Fruit fly (Drosophila melanogaster) whole organism, embryonic: ENCODE results near the gene CG46311.
A peak's percentile ranks its signal among the peaks of the same experiment; 100 is the strongest.

Experiments used
- Bteb2 ChIP-seq: fragments of 200-800 bp; sonication (Bioruptor generic); optimal IDR thresholded peaks from 2 replicates; lab custom pipeline; 2016; ENCODE audit warnings: missing biosample characterization, missing genetic modification characterization
- CG11696 ChIP-seq: fragments of 200-800 bp; sonication (Bioruptor generic); IDR thresholded peaks from 2 replicates; pipeline ENCODE4 v1.3.6; 2022; ENCODE audit warnings: missing biosample characterization, missing genetic modification characterization
- CG12155 ChIP-seq: fragments of 200-800 bp; sonication (Bioruptor generic); optimal IDR thresholded peaks from 3 replicates; lab custom pipeline; 2016; ENCODE audit warnings: missing biosample characterization, missing genetic modification characterization
- CG14441 ChIP-seq: fragments of 200-800 bp; sonication (Bioruptor generic); IDR thresholded peaks from 2 replicates; pipeline ENCODE4 v1.3.6; 2022; ENCODE audit warnings: missing biosample characterization, missing genetic modification characterization
- CG17361 ChIP-seq: fragments of 200-800 bp; sonication (Bioruptor generic); IDR thresholded peaks from 3 replicates; pipeline ENCODE4 v1.3.6; 2022; ENCODE audit warnings: missing biosample characterization, missing genetic modification characterization
- CG17385 ChIP-seq: fragments of 200-800 bp; sonication (Bioruptor generic); optimal IDR thresholded peaks from 3 replicates; lab custom pipeline; 2018; ENCODE audit warnings: missing biosample characterization, mild to moderate bottlenecking, missing genetic modification characterization
- CG17912 ChIP-seq: fragments of 200-800 bp; sonication (Bioruptor generic); optimal IDR thresholded peaks from 2 replicates; lab custom pipeline; 2018; ENCODE audit warnings: missing biosample characterization, mild to moderate bottlenecking, missing genetic modification characterization
- CG32767 ChIP-seq: fragments of 200-800 bp; sonication (Bioruptor generic); IDR thresholded peaks from 2 replicates; pipeline ENCODE4 v1.3.6; 2022; ENCODE audit warnings: missing biosample characterization, missing genetic modification characterization
- CG32772 ChIP-seq: fragments of 200-800 bp; sonication (Bioruptor generic); IDR thresholded peaks from 2 replicates; pipeline ENCODE4 v1.3.6; 2022; ENCODE audit warnings: missing biosample characterization, missing genetic modification characterization
- CG33213 ChIP-seq: fragments of 200-800 bp; sonication (Bioruptor generic); optimal IDR thresholded peaks from 3 replicates; lab custom pipeline; 2016; ENCODE audit warnings: missing biosample characterization, missing genetic modification characterization
- CG34224 ChIP-seq: fragments of 200-800 bp; sonication (Bioruptor generic); IDR thresholded peaks from 3 replicates; pipeline ENCODE4 v1.3.6; 2022; ENCODE audit warnings: missing biosample characterization, missing genetic modification characterization; ENCODE audit not compliant: partially characterized antibody
- CG4360 ChIP-seq: fragments of 200-800 bp; sonication (Bioruptor generic); IDR thresholded peaks from 2 replicates; pipeline ENCODE4 v1.3.6; 2022; ENCODE audit warnings: missing biosample characterization, missing genetic modification characterization
- CG7928 ChIP-seq: fragments of 200-800 bp; sonication (Bioruptor generic); optimal IDR thresholded peaks from 2 replicates; lab custom pipeline; 2017; ENCODE audit warnings: missing biosample characterization, mild to moderate bottlenecking, missing genetic modification characterization
- CG8359 ChIP-seq: fragments of 200-800 bp; sonication (Bioruptor generic); optimal IDR thresholded peaks from 2 replicates; lab custom pipeline; 2017; ENCODE audit warnings: missing biosample characterization, mild to moderate bottlenecking, missing genetic modification characterization, borderline replicate concordance
- Dbx ChIP-seq: fragments of 200-800 bp; sonication (Bioruptor generic); IDR thresholded peaks from 3 replicates; pipeline ENCODE4 v1.3.6; 2022; ENCODE audit warnings: missing biosample characterization, missing genetic modification characterization
- Deaf1 ChIP-seq: fragments of 200-800 bp; optimal IDR thresholded peaks from 3 replicates; lab custom pipeline; 2019; ENCODE audit warnings: missing biosample characterization, mild to moderate bottlenecking, missing genetic modification characterization, moderate library complexity
- Doc3 ChIP-seq: fragments of 200-800 bp; sonication (Bioruptor generic); IDR thresholded peaks from 3 replicates; pipeline ENCODE4 v1.3.6; 2022; ENCODE audit warnings: missing biosample characterization, missing genetic modification characterization; ENCODE audit not compliant: partially characterized antibody
- E2f1 ChIP-seq: fragments of 200-800 bp; sonication (Bioruptor generic); IDR thresholded peaks from 2 replicates; pipeline ENCODE4 v1.3.6; 2022; ENCODE audit warnings: missing biosample characterization, missing genetic modification characterization
- Gsc ChIP-seq: fragments of 200-800 bp; sonication (Bioruptor generic); IDR thresholded peaks from 2 replicates; pipeline ENCODE4 v1.3.6; 2022; ENCODE audit warnings: missing biosample characterization, missing genetic modification characterization
- HmgZ ChIP-seq: fragments of 200-800 bp; sonication (Bioruptor generic); optimal IDR thresholded peaks from 2 replicates; lab custom pipeline; 2018; ENCODE audit warnings: missing biosample characterization, mild to moderate bottlenecking, missing genetic modification characterization
- Nf-YC ChIP-seq: fragments of 200-800 bp; optimal IDR thresholded peaks from 3 replicates; lab custom pipeline; 2019; ENCODE audit warnings: missing biosample characterization, mild to moderate bottlenecking, missing genetic modification characterization, moderate library complexity
- Ravus ChIP-seq: fragments of 200-800 bp; sonication (Bioruptor generic); IDR thresholded peaks from 2 replicates; pipeline ENCODE4 v1.3.6; 2022; ENCODE audit warnings: missing biosample characterization, missing genetic modification characterization
- Sry-δ ChIP-seq: fragments of 200-800 bp; sonication (Bioruptor generic); optimal IDR thresholded peaks from 2 replicates; lab custom pipeline; 2016; ENCODE audit warnings: missing biosample characterization, missing genetic modification characterization
- TFAM ChIP-seq: fragments of 200-800 bp; sonication (Bioruptor generic); optimal IDR thresholded peaks from 2 replicates; lab custom pipeline; 2017; ENCODE audit warnings: missing biosample characterization, missing genetic modification characterization, inconsistent platforms
- ac ChIP-seq: fragments of 200-800 bp; sonication (Bioruptor generic); optimal IDR thresholded peaks from 3 replicates; lab custom pipeline; 2017; ENCODE audit warnings: missing biosample characterization, mild to moderate bottlenecking, missing genetic modification characterization
- ap ChIP-seq: fragments of 200-800 bp; sonication (Bioruptor generic); IDR thresholded peaks from 2 replicates; pipeline ENCODE4 v1.3.6; 2022; ENCODE audit warnings: missing biosample characterization, missing genetic modification characterization
- ash1 ChIP-seq: fragments of 200-800 bp; sonication (Bioruptor generic); optimal IDR thresholded peaks from 2 replicates; lab custom pipeline; 2018; ENCODE audit warnings: missing biosample characterization, mild to moderate bottlenecking, missing genetic modification characterization
- bbx ChIP-seq: fragments of 200-800 bp; sonication (Bioruptor generic); IDR thresholded peaks from 2 replicates; pipeline ENCODE4 v1.3.6; 2022; ENCODE audit warnings: missing biosample characterization, missing genetic modification characterization; ENCODE audit not compliant: partially characterized antibody
- btn ChIP-seq: fragments of 200-800 bp; sonication (Bioruptor generic); optimal IDR thresholded peaks from 2 replicates; lab custom pipeline; 2016; ENCODE audit warnings: missing biosample characterization, missing genetic modification characterization
- chm ChIP-seq: fragments of 200-800 bp; sonication (Bioruptor generic); IDR thresholded peaks from 2 replicates; pipeline ENCODE4 v1.3.6; 2022; ENCODE audit warnings: missing biosample characterization, missing genetic modification characterization
- dan ChIP-seq: fragments of 200-800 bp; sonication (Bioruptor generic); IDR thresholded peaks from 2 replicates; pipeline ENCODE4 v1.3.6; 2022; ENCODE audit warnings: missing biosample characterization, missing genetic modification characterization
- dimm ChIP-seq: fragments of 200-800 bp; sonication (Bioruptor generic); IDR thresholded peaks from 2 replicates; pipeline ENCODE4 v1.3.6; 2022; ENCODE audit warnings: missing biosample characterization, missing genetic modification characterization
- fd3F ChIP-seq: fragments of 200-800 bp; sonication (Bioruptor generic); optimal IDR thresholded peaks from 2 replicates; lab custom pipeline; 2018; ENCODE audit warnings: missing biosample characterization, mild to moderate bottlenecking, missing genetic modification characterization, moderate library complexity
- gcm2 ChIP-seq: fragments of 200-800 bp; sonication (Bioruptor generic); optimal IDR thresholded peaks from 2 replicates; lab custom pipeline; 2016; ENCODE audit warnings: missing biosample characterization, missing genetic modification characterization
- gsb ChIP-seq: fragments of 200-800 bp; sonication (Bioruptor generic); IDR thresholded peaks from 2 replicates; pipeline ENCODE4 v1.3.6; 2022; ENCODE audit warnings: missing biosample characterization, missing genetic modification characterization
- gsb-n ChIP-seq: fragments of 200-800 bp; sonication (Bioruptor generic); optimal IDR thresholded peaks from 3 replicates; lab custom pipeline; 2018; ENCODE audit warnings: missing biosample characterization, mild to moderate bottlenecking, missing genetic modification characterization
- hb ChIP-seq: fragments of 200-800 bp; sonication (Bioruptor generic); IDR thresholded peaks from 3 replicates; pipeline ENCODE4 v1.3.6; 2022; ENCODE audit warnings: missing biosample characterization, missing genetic modification characterization; ENCODE audit not compliant: partially characterized antibody
- insv ChIP-seq, 2 experiments: fragments of 200-800 bp; sonication (Bioruptor generic); optimal IDR thresholded peaks; 3 replicates each; lab custom pipeline; 2016 to 2018; ENCODE audit warnings: missing biosample characterization in 2 of 2, missing genetic modification characterization in 2 of 2
- jumu ChIP-seq: fragments of 200-800 bp; sonication (Bioruptor generic); optimal IDR thresholded peaks from 3 replicates; lab custom pipeline; 2016; ENCODE audit warnings: missing biosample characterization, missing genetic modification characterization
- nom ChIP-seq: fragments of 200-800 bp; sonication (Bioruptor generic); optimal IDR thresholded peaks from 2 replicates; lab custom pipeline; 2017; ENCODE audit warnings: missing biosample characterization, missing genetic modification characterization, mild to moderate bottlenecking, moderate library complexity, missing genetic modification reagents
- otp ChIP-seq: fragments of 200-800 bp; sonication (Bioruptor generic); IDR thresholded peaks from 3 replicates; pipeline ENCODE4, ENCODE4 v1.3.6; 2022; ENCODE audit warnings: missing biosample characterization, missing genetic modification characterization
- peb ChIP-seq: fragments of 200-800 bp; sonication (Bioruptor generic); IDR thresholded peaks from 2 replicates; pipeline ENCODE4 v1.3.6; 2022; ENCODE audit warnings: missing biosample characterization, missing genetic modification characterization
- pfk ChIP-seq: fragments of 200-800 bp; sonication (Bioruptor generic); optimal IDR thresholded peaks from 2 replicates; lab custom pipeline; 2018; ENCODE audit warnings: missing biosample characterization, mild to moderate bottlenecking, missing genetic modification characterization, moderate library complexity
- phol ChIP-seq: fragments of 200-800 bp; sonication (Bioruptor generic); optimal IDR thresholded peaks from 3 replicates; lab custom pipeline; 2018; ENCODE audit warnings: missing biosample characterization, mild to moderate bottlenecking, missing genetic modification characterization, moderate library complexity
- sc ChIP-seq, 3 experiments: fragments of >200 bp in 2 of 3; fragments of 200-800 bp in 1 of 3; sonication (Bioruptor generic) in 1 of 3; optimal IDR thresholded peaks; 2 replicates in 2 of 3; 3 replicates in 1 of 3; lab custom pipeline; 2017; ENCODE audit warnings: mild to moderate bottlenecking in 1 of 3, missing biosample characterization in 1 of 3, missing genetic modification characterization in 1 of 3, missing genetic modification reagents in 1 of 3
- sima ChIP-seq: fragments of 200-800 bp; sonication (Bioruptor generic); optimal IDR thresholded peaks from 2 replicates; lab custom pipeline; 2016; ENCODE audit warnings: missing biosample characterization, missing genetic modification characterization
- stc ChIP-seq: fragments of 200-800 bp; sonication (Bioruptor generic); IDR thresholded peaks from 2 replicates; pipeline ENCODE4 v1.3.6; 2022; ENCODE audit warnings: missing biosample characterization, missing genetic modification characterization
- tll ChIP-seq, 2 experiments: fragments of 200-800 bp in 1 of 2; fragments of >200 bp in 1 of 2; sonication (Bioruptor generic) in 1 of 2; optimal IDR thresholded peaks; 2 replicates each; lab custom pipeline; 2017 to 2019; ENCODE audit warnings: missing biosample characterization in 2 of 2, missing genetic modification characterization in 2 of 2, mild to moderate bottlenecking in 1 of 2, moderate library complexity in 1 of 2
- tx ChIP-seq: fragments of 200-800 bp; sonication (Bioruptor generic); optimal IDR thresholded peaks from 2 replicates; lab custom pipeline; 2016; ENCODE audit warnings: missing biosample characterization, missing genetic modification characterization
- yki ChIP-seq: fragments of >200 bp; optimal IDR thresholded peaks from 3 replicates; lab custom pipeline; 2018
- zfh2 ChIP-seq: fragments of 200-800 bp; sonication (Bioruptor generic); optimal IDR thresholded peaks from 2 replicates; lab custom pipeline; 2016; ENCODE audit warnings: missing biosample characterization, missing genetic modification characterization

Gene CG46311

dm6 chrX:13626579-13626894 is 62.9 kb downstream of the CG46311 start (continued):
- TF ChIP-seq tll (GFP tag; optimal IDR thresholded peaks at IDR 0.05; lab: Kevin White, UChicago) = no peak
- TF ChIP-seq dan (GFP tag; lab: Robert Waterston, UW) = no peak
- no peak for TF ChIP-seq nom (GFP tag; lab: Kevin White, UChicago)
- peak; percentile 78 for TF ChIP-seq zfh2 (GFP tag; lab: Kevin White, UChicago)
- no peak for TF ChIP-seq sc (optimal IDR thresholded peaks at IDR 0.05; lab: Kevin White, UChicago)
- TF ChIP-seq sc (GFP tag; optimal IDR thresholded peaks at IDR 0.05; lab: Kevin White, UChicago) = peak; percentile 26
- no peak for TF ChIP-seq Doc3
- TF ChIP-seq ash1 (GFP tag; lab: Kevin White, UChicago) = no peak
- TF ChIP-seq bbx (GFP tag; lab: Robert Waterston, UW) = no peak
- TF ChIP-seq HmgZ (tag; lab: Kevin White, UChicago) = peak; percentile 68
- no peak for TF ChIP-seq sima
- peak; percentile 27 for TF ChIP-seq CG17912
- TF ChIP-seq CG11696 (GFP tag; lab: Robert Waterston, UW) = peak; percentile 45; the same call in 1 of the 2 replicates
- peak; percentile 65 for TF ChIP-seq jumu (GFP tag; lab: Kevin White, UChicago)
- no peak for TF ChIP-seq dimm (GFP tag; lab: Robert Waterston, UW)
- peak; percentile 56 for TF ChIP-seq Nf-YC (tag; lab: Kevin White, UChicago)
- peak; percentile 66 for TF ChIP-seq CG12155 (GFP tag; lab: Kevin White, UChicago)
- TF ChIP-seq insv (GFP tag; optimal IDR thresholded peaks at IDR 0.05; lab: Kevin White, UChicago) = no peak
- peak; percentile 54 for TF ChIP-seq CG7928 (GFP tag; lab: Kevin White, UChicago)
- TF ChIP-seq TFAM (GFP tag; lab: Kevin White, UChicago) = no peak
- peak; percentile 58 for TF ChIP-seq Bteb2 (GFP tag; lab: Kevin White, UChicago)
- TF ChIP-seq gsb-n (tag; lab: Kevin White, UChicago) = peak; percentile 41
- TF ChIP-seq ac (GFP tag; lab: Kevin White, UChicago) = no peak
- TF ChIP-seq phol (tag; lab: Kevin White, UChicago) = peak; percentile 72
- TF ChIP-seq Sry-δ (GFP tag; lab: Kevin White, UChicago) = peak; percentile 23
- TF ChIP-seq pfk (GFP tag; lab: Kevin White, UChicago) = no peak
- TF ChIP-seq Deaf1 (tag; lab: Kevin White, UChicago) = peak; percentile 50
- TF ChIP-seq Dbx = peak; percentile 65; the same call in 2 of the 3 replicates
- TF ChIP-seq Gsc = no peak
- no peak for TF ChIP-seq yki (lab: Kevin White, UChicago)
- peak; percentile 73 for TF ChIP-seq tx
- 0 out of 3 replicates have a peak, but pooled peaks have one; percentile 50 for TF ChIP-seq otp (GFP tag; lab: Robert Waterston, UW)
- TF ChIP-seq Ravus = no peak
- TF ChIP-seq CG17385 (GFP tag; lab: Kevin White, UChicago) = peak; percentile 78
- TF ChIP-seq CG32772 (GFP tag; lab: Robert Waterston, UW) = peak; percentile 71
- TF ChIP-seq stc = peak; percentile 58
- TF ChIP-seq CG17361 (GFP tag; lab: Robert Waterston, UW) = peak; percentile 77
- peak; percentile 45 for TF ChIP-seq CG8359 (GFP tag; lab: Kevin White, UChicago)
- TF ChIP-seq CG14441 (GFP tag; lab: Robert Waterston, UW) = peak; percentile 74
- TF ChIP-seq CG32767 (GFP tag; lab: Robert Waterston, UW) = 0 out of 2 replicates have a peak, but pooled peaks have one; percentile 41
- no peak for TF ChIP-seq CG34224 (GFP tag; lab: Robert Waterston, UW)
- peak; percentile 51 for TF ChIP-seq CG33213
- peak; percentile 69 for TF ChIP-seq gcm2 (GFP tag; lab: Kevin White, UChicago)
- TF ChIP-seq gsb = 0 out of 2 replicates have a peak, but pooled peaks have one; percentile 38
- no peak for TF ChIP-seq btn (GFP tag; lab: Kevin White, UChicago)
- TF ChIP-seq peb (GFP tag; lab: Robert Waterston, UW) = peak; percentile 34; the same call in 1 of the 2 replicates
- peak; percentile 62 for TF ChIP-seq E2f1 (GFP tag; lab: Robert Waterston, UW)
- TF ChIP-seq chm (GFP tag; lab: Robert Waterston, UW) = peak; percentile 37
- no peak for TF ChIP-seq hb (GFP tag; lab: Robert Waterston, UW)
- no peak; the same call in 1 of the 2 replicates for TF ChIP-seq CG4360 (GFP tag; lab: Robert Waterston, UW)
- peak; percentile 72 for TF ChIP-seq fd3F
- peak; percentile 48 for TF ChIP-seq ap (GFP tag; lab: Robert Waterston, UW)
